Fruit fly (Drosophila melanogaster) whole organism, prepupa: ENCODE results near the gene CG14036.

ENCODE experiments used
- Blimp-1 ChIP-seq: fragments of 200-800 bp; sonication (Bioruptor generic); optimal IDR thresholded peaks from 3 replicates; lab custom pipeline; 2017; ENCODE audit warnings: missing biosample characterization, missing genetic modification characterization, mild to moderate bottlenecking, moderate library complexity, missing genetic modification reagents
- CG10631 ChIP-seq: fragments of 200-800 bp; sonication (Bioruptor generic); optimal IDR thresholded peaks from 2 replicates; lab custom pipeline; 2016; ENCODE audit warnings: missing biosample characterization, missing genetic modification characterization
- CG11294 ChIP-seq: fragments of 200-800 bp; sonication (Bioruptor generic); IDR thresholded peaks from 2 replicates; pipeline ENCODE4 v1.3.6; 2022; ENCODE audit warnings: missing biosample characterization, missing genetic modification characterization
- CG11762 ChIP-seq: fragments of 200-800 bp; sonication (Bioruptor generic); optimal IDR thresholded peaks from 3 replicates; lab custom pipeline; 2016; ENCODE audit warnings: missing biosample characterization, missing genetic modification characterization; ENCODE audit not compliant: insufficient read depth
- CG11902 ChIP-seq: fragments of 200-800 bp; sonication (Bioruptor generic); optimal IDR thresholded peaks from 3 replicates; lab custom pipeline; 2016; ENCODE audit warnings: missing biosample characterization, missing genetic modification characterization
- CG15336 ChIP-seq: fragments of 200-800 bp; sonication (Bioruptor generic); IDR thresholded peaks from 2 replicates; pipeline ENCODE4 v1.3.6; 2022; ENCODE audit warnings: missing biosample characterization, missing genetic modification characterization
- CG16779 ChIP-seq: fragments of 200-800 bp; sonication (Bioruptor generic); optimal IDR thresholded peaks from 3 replicates; lab custom pipeline; 2017; ENCODE audit warnings: missing biosample characterization, mild to moderate bottlenecking, missing genetic modification characterization
- CG3032 ChIP-seq: fragments of 200-800 bp; optimal IDR thresholded peaks from 2 replicates; lab custom pipeline; 2019; ENCODE audit warnings: missing biosample characterization, mild to moderate bottlenecking, missing genetic modification characterization, moderate library complexity
- CG31627 ChIP-seq: fragments of 200-800 bp; sonication (Bioruptor generic); optimal IDR thresholded peaks from 3 replicates; lab custom pipeline; 2016; ENCODE audit warnings: missing biosample characterization, missing genetic modification characterization
- CG4318 ChIP-seq: fragments of 200-800 bp; sonication (Bioruptor generic); optimal IDR thresholded peaks from 3 replicates; lab custom pipeline; 2017; ENCODE audit warnings: missing biosample characterization, mild to moderate bottlenecking, missing genetic modification characterization
- CG6163 ChIP-seq: fragments of 200-800 bp; sonication (Bioruptor generic); IDR thresholded peaks from 3 replicates; pipeline ENCODE4 v1.3.6; 2022; ENCODE audit warnings: missing biosample characterization, missing genetic modification characterization
- CG6276 ChIP-seq: fragments of 200-800 bp; sonication (Bioruptor generic); optimal IDR thresholded peaks from 2 replicates; lab custom pipeline; 2017; ENCODE audit warnings: missing biosample characterization, mild to moderate bottlenecking, missing genetic modification characterization
- CG6792 ChIP-seq: fragments of 200-800 bp; sonication (Bioruptor generic); optimal IDR thresholded peaks from 3 replicates; lab custom pipeline; 2016; ENCODE audit warnings: missing biosample characterization, missing genetic modification characterization
- CG6808 ChIP-seq: fragments of 200-800 bp; sonication (Bioruptor generic); optimal IDR thresholded peaks from 3 replicates; lab custom pipeline; 2017; ENCODE audit warnings: missing biosample characterization, missing genetic modification characterization, mild to moderate bottlenecking, moderate library complexity, missing genetic modification reagents
- CG6854 ChIP-seq: fragments of 200-800 bp; sonication (Bioruptor generic); optimal IDR thresholded peaks from 2 replicates; lab custom pipeline; 2017; ENCODE audit warnings: missing biosample characterization, mild to moderate bottlenecking, missing genetic modification characterization
- CG7368 ChIP-seq: fragments of 200-800 bp; sonication (Bioruptor generic); optimal IDR thresholded peaks from 3 replicates; lab custom pipeline; 2016; ENCODE audit warnings: missing biosample characterization, missing genetic modification characterization
- CG8119 ChIP-seq: fragments of 200-800 bp; sonication (Bioruptor generic); IDR thresholded peaks from 3 replicates; pipeline ENCODE4 v1.3.6; 2022; ENCODE audit warnings: missing biosample characterization, missing genetic modification characterization
- CG8319 ChIP-seq: fragments of 200-800 bp; sonication (Bioruptor generic); optimal IDR thresholded peaks from 3 replicates; lab custom pipeline; 2016; ENCODE audit warnings: missing biosample characterization, missing genetic modification characterization
- CG8632 ChIP-seq: fragments of 200-800 bp; sonication (Bioruptor generic); optimal IDR thresholded peaks from 3 replicates; lab custom pipeline; 2016; ENCODE audit warnings: missing biosample characterization, missing genetic modification characterization
- CG9139 ChIP-seq: fragments of 200-800 bp; sonication (Bioruptor generic); optimal IDR thresholded peaks from 3 replicates; lab custom pipeline; 2017; ENCODE audit warnings: missing biosample characterization, mild to moderate bottlenecking, missing genetic modification characterization
- Eip75B ChIP-seq: fragments of 200-800 bp; sonication (Bioruptor generic); optimal IDR thresholded peaks from 3 replicates; lab custom pipeline; 2016; ENCODE audit warnings: missing biosample characterization, missing genetic modification characterization
- Eip78C ChIP-seq: fragments of 200-800 bp; sonication (Bioruptor generic); peaks from one replicate; lab custom pipeline; 2016; ENCODE audit warnings: missing biosample characterization, missing genetic modification characterization
- Eip93F ChIP-seq: fragments of 200-800 bp; sonication (Bioruptor generic); optimal IDR thresholded peaks from 2 replicates; lab custom pipeline; 2016; ENCODE audit warnings: missing biosample characterization, mild to moderate bottlenecking, missing genetic modification characterization
- Ets21C ChIP-seq: fragments of 200-800 bp; sonication (Bioruptor generic); optimal IDR thresholded peaks from 3 replicates; lab custom pipeline; 2016; ENCODE audit warnings: missing biosample characterization, missing genetic modification characterization
- Ets96B ChIP-seq: fragments of 200-800 bp; optimal IDR thresholded peaks from 2 replicates; lab custom pipeline; 2019; ENCODE audit warnings: missing biosample characterization, mild to moderate bottlenecking, missing genetic modification characterization, moderate library complexity
- Gug ChIP-seq: fragments of 200-800 bp; sonication (Bioruptor generic); IDR thresholded peaks from 2 replicates; pipeline ENCODE4 v1.3.6; 2022; ENCODE audit warnings: missing biosample characterization, missing genetic modification characterization
- Hr38 ChIP-seq: sonication (Bioruptor generic); optimal IDR thresholded peaks from 2 replicates; lab custom pipeline; 2016; ENCODE audit warnings: missing biosample characterization, missing genetic modification characterization
- Hr4 ChIP-seq: fragments of 200-800 bp; sonication (Bioruptor generic); optimal IDR thresholded peaks from 3 replicates; lab custom pipeline; 2016; ENCODE audit warnings: missing biosample characterization, missing genetic modification characterization
- Lpt ChIP-seq: fragments of 200-800 bp; sonication (Bioruptor generic); optimal IDR thresholded peaks from 3 replicates; lab custom pipeline; 2016; ENCODE audit warnings: missing biosample characterization, missing genetic modification characterization
- Met ChIP-seq: fragments of 200-800 bp; sonication (Bioruptor generic); optimal IDR thresholded peaks from 3 replicates; lab custom pipeline; 2016; ENCODE audit warnings: missing biosample characterization, missing genetic modification characterization
- OdsH ChIP-seq: fragments of 200-800 bp; sonication (Bioruptor generic); optimal IDR thresholded peaks from 3 replicates; lab custom pipeline; 2016; ENCODE audit warnings: missing biosample characterization, missing genetic modification characterization
- Smox ChIP-seq: fragments of 200-800 bp; sonication (Bioruptor generic); optimal IDR thresholded peaks from 3 replicates; lab custom pipeline; 2016; ENCODE audit warnings: missing biosample characterization, missing genetic modification characterization
- Sox102F ChIP-seq: fragments of 200-800 bp; sonication (Bioruptor generic); optimal IDR thresholded peaks from 2 replicates; lab custom pipeline; 2016; ENCODE audit warnings: missing biosample characterization, mild to moderate bottlenecking, missing genetic modification characterization
- Sox14 ChIP-seq: fragments of 200-800 bp; sonication (Bioruptor generic); optimal IDR thresholded peaks from 3 replicates; lab custom pipeline; 2016; ENCODE audit warnings: missing biosample characterization, missing genetic modification characterization
- Sox15 ChIP-seq: fragments of 200-800 bp; sonication (Bioruptor generic); optimal IDR thresholded peaks from 3 replicates; lab custom pipeline; 2016; ENCODE audit warnings: missing biosample characterization, missing genetic modification characterization
- achi ChIP-seq: fragments of 200-800 bp; sonication (Bioruptor generic); optimal IDR thresholded peaks from 3 replicates; lab custom pipeline; 2016; ENCODE audit warnings: missing biosample characterization, missing genetic modification characterization
- acj6 ChIP-seq: fragments of 200-800 bp; sonication (Bioruptor generic); optimal IDR thresholded peaks from 3 replicates; lab custom pipeline; 2016; ENCODE audit warnings: missing biosample characterization, missing genetic modification characterization
- cyc ChIP-seq: fragments of 200-800 bp; sonication (Bioruptor generic); optimal IDR thresholded peaks from 3 replicates; lab custom pipeline; 2016; ENCODE audit warnings: missing biosample characterization, missing genetic modification characterization
- dac ChIP-seq: fragments of 200-800 bp; sonication (Bioruptor generic); optimal IDR thresholded peaks from 2 replicates; lab custom pipeline; 2017; ENCODE audit warnings: missing biosample characterization, mild to moderate bottlenecking, missing genetic modification characterization
- dsx ChIP-seq: fragments of 200-800 bp; optimal IDR thresholded peaks from 3 replicates; lab custom pipeline; 2019; ENCODE audit warnings: missing biosample characterization, mild to moderate bottlenecking, missing genetic modification characterization, moderate library complexity; ENCODE audit not compliant: poor library complexity, severe bottlenecking
- eg ChIP-seq: fragments of 200-800 bp; sonication (Bioruptor generic); IDR thresholded peaks from 3 replicates; pipeline ENCODE4 v1.3.6; 2022; ENCODE audit warnings: missing biosample characterization, missing genetic modification characterization
- esn ChIP-seq: fragments of 200-800 bp; sonication (Bioruptor generic); optimal IDR thresholded peaks from 2 replicates; lab custom pipeline; 2016; ENCODE audit warnings: missing biosample characterization, mild to moderate bottlenecking, missing genetic modification characterization, moderate library complexity
- fd59A ChIP-seq: fragments of 200-800 bp; sonication (Bioruptor generic); optimal IDR thresholded peaks from 2 replicates; lab custom pipeline; 2017; ENCODE audit warnings: missing biosample characterization, mild to moderate bottlenecking, missing genetic modification characterization, missing genetic modification reagents
- fd85E ChIP-seq: fragments of 200-800 bp; sonication (Bioruptor generic); optimal IDR thresholded peaks from 3 replicates; lab custom pipeline; 2016; ENCODE audit warnings: missing biosample characterization, missing genetic modification characterization
- fkh ChIP-seq: fragments of 200-800 bp; sonication (Bioruptor generic); optimal IDR thresholded peaks from 3 replicates; lab custom pipeline; 2017; ENCODE audit warnings: missing biosample characterization, mild to moderate bottlenecking, missing genetic modification characterization, moderate library complexity
- lz ChIP-seq: fragments of 200-800 bp; sonication (Bioruptor generic); optimal IDR thresholded peaks from 3 replicates; lab custom pipeline; 2016; ENCODE audit warnings: missing biosample characterization, missing genetic modification characterization
- net ChIP-seq: fragments of 200-800 bp; sonication (Bioruptor generic); optimal IDR thresholded peaks from 3 replicates; lab custom pipeline; 2016; ENCODE audit warnings: missing biosample characterization, missing genetic modification characterization
- pdm3 ChIP-seq: fragments of 200-800 bp; sonication (Bioruptor generic); optimal IDR thresholded peaks from 3 replicates; lab custom pipeline; 2016; ENCODE audit warnings: missing biosample characterization, missing genetic modification characterization
- spab ChIP-seq: fragments of 200-800 bp; sonication (Bioruptor generic); optimal IDR thresholded peaks from 2 replicates; lab custom pipeline; 2017; ENCODE audit warnings: missing biosample characterization, mild to moderate bottlenecking, missing genetic modification characterization, missing genetic modification reagents
- ss ChIP-seq, 2 experiments: fragments of 200-800 bp; sonication (Bioruptor generic); optimal IDR thresholded peaks; 2 replicates in 1 of 2; 3 replicates in 1 of 2; lab custom pipeline; 2017 to 2018; ENCODE audit warnings: mild to moderate bottlenecking in 2 of 2, missing biosample characterization in 2 of 2, missing genetic modification characterization in 2 of 2, moderate library complexity in 1 of 2
- svp ChIP-seq: fragments of 200-800 bp; sonication (Bioruptor generic); peaks from one replicate; lab custom pipeline; 2016; ENCODE audit warnings: missing biosample characterization, missing genetic modification characterization

Gene CG14036

DNA sequence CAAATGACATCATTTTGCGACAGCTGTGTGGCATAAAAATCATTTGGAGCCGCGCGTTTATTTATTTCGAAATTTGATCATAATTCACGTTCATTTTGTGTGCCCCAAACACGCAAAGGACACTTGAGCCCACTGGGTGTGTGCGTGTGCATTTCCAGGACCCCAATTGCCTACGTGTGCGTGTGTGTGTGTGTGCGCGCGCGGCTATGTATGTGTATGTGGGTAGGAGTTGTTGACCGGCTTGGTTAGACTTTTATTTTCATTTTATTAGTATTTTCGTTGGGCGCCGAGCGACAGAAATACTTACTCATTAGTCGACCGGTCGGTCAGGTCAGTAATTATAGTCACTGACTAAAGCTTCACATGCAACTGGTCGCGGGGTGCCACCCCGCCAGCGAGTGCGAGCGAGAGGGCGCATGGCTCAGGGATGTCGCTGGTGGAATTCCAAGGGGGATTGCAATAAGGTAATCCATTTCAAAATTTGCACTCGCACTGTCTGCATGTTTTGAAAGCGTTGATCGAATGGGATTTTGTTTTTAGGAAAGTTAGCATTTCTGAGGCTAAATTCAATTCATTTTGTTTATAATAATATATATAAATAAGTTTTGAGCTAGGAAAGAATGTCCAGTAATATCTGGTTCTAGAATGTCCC, 11.2 kb downstream of the CG14036 start:
- TF ChIP-seq CG6808 (GFP tag; lab: Kevin White, UChicago) = peak; percentile 61
- peak; percentile 53 for TF ChIP-seq CG6792 (GFP tag; lab: Kevin White, UChicago)
- peak; percentile 61 for TF ChIP-seq Smox (GFP tag; lab: Kevin White, UChicago)
- peak; percentile 61 for TF ChIP-seq Sox14 (GFP tag; lab: Kevin White, UChicago)
- TF ChIP-seq fd59A (GFP tag; lab: Kevin White, UChicago) = peak; percentile 8
- TF ChIP-seq CG8319 = peak; percentile 28
- TF ChIP-seq Hr4 (GFP tag; lab: Kevin White, UChicago) = peak; percentile 79
- peak; percentile 62 for TF ChIP-seq Ets21C (GFP tag; lab: Kevin White, UChicago)
- TF ChIP-seq CG31627 = peak; percentile 73
- TF ChIP-seq Hr38 (GFP tag; lab: Kevin White, UChicago) = no peak
- peak; percentile 85 for TF ChIP-seq svp (GFP tag; lab: Kevin White, UChicago)
- peak; percentile 74 for TF ChIP-seq CG8119
- TF ChIP-seq CG11902 (GFP tag; lab: Kevin White, UChicago) = peak; percentile 45
- TF ChIP-seq CG11294 (GFP tag; lab: Robert Waterston, UW) = peak; percentile 67
- TF ChIP-seq eg (GFP tag; lab: Robert Waterston, UW) = peak; percentile 84
- no peak for TF ChIP-seq fkh (GFP tag; lab: Kevin White, UChicago)
- TF ChIP-seq CG7368 (GFP tag; lab: Kevin White, UChicago) = peak; percentile 52
- peak; percentile 72 for TF ChIP-seq CG6276 (GFP tag; lab: Kevin White, UChicago)
- TF ChIP-seq pdm3 (GFP tag; lab: Kevin White, UChicago) = peak; percentile 80
- TF ChIP-seq lz = peak; percentile 68
- TF ChIP-seq Sox15 = peak; percentile 30
- TF ChIP-seq Blimp-1 (GFP tag; lab: Kevin White, UChicago) = peak; percentile 48
- TF ChIP-seq dac (GFP tag; lab: Kevin White, UChicago) = peak; percentile 75
- TF ChIP-seq CG15336 (GFP tag; lab: Robert Waterston, UW) = peak; percentile 67
- TF ChIP-seq CG11762 (GFP tag; lab: Kevin White, UChicago) = peak; percentile 30
- no peak for TF ChIP-seq CG9139
- TF ChIP-seq CG6854 (GFP tag; lab: Kevin White, UChicago) = no peak
- peak; percentile 47 for TF ChIP-seq dsx (GFP tag; lab: Kevin White, UChicago)
- peak; percentile 70 for TF ChIP-seq esn (GFP tag; lab: Kevin White, UChicago)
- TF ChIP-seq CG4318 (GFP tag; lab: Kevin White, UChicago) = peak; percentile 76
- TF ChIP-seq Sox102F (GFP tag; lab: Kevin White, UChicago) = peak; percentile 70
- TF ChIP-seq ss (GFP tag; optimal IDR thresholded peaks at IDR 0.05; lab: Kevin White, UChicago) = peak; percentile 25 to 27
- TF ChIP-seq Met = peak; percentile 50
- peak; percentile 57 for TF ChIP-seq Gug (GFP tag; lab: Robert Waterston, UW)
- TF ChIP-seq acj6 = peak; percentile 77
- peak; percentile 79 for TF ChIP-seq CG10631 (GFP tag; lab: Kevin White, UChicago)
- TF ChIP-seq Eip93F = peak; percentile 10
- peak; percentile 59 for TF ChIP-seq CG3032
- TF ChIP-seq achi (GFP tag; lab: Kevin White, UChicago) = peak; percentile 72
- TF ChIP-seq Eip75B (GFP tag; lab: Kevin White, UChicago) = peak; percentile 53
- TF ChIP-seq Ets96B (tag; lab: Kevin White, UChicago) = peak; percentile 57
- TF ChIP-seq net (GFP tag; lab: Kevin White, UChicago) = peak; percentile 68
- peak; percentile 50 for TF ChIP-seq spab (GFP tag; lab: Kevin White, UChicago)
- TF ChIP-seq Lpt (GFP tag; lab: Kevin White, UChicago) = peak; percentile 78
- peak; percentile 75 for TF ChIP-seq Eip78C (GFP tag; lab: Kevin White, UChicago)
- TF ChIP-seq CG8632 = peak; percentile 45
- TF ChIP-seq CG6163 = peak; percentile 86
- no peak for TF ChIP-seq fd85E
- TF ChIP-seq CG16779 (tag; lab: Kevin White, UChicago) = peak; percentile 63
- peak; percentile 56 for TF ChIP-seq cyc (GFP tag; lab: Kevin White, UChicago)
- TF ChIP-seq OdsH (GFP tag; lab: Kevin White, UChicago) = peak; percentile 85
